Fruit fly (Drosophila melanogaster) whole organism, embryonic: Measurements from ENCODE around the gene Hph.

Experiments
- ATbp ChIP-seq: fragments of 200-800 bp; sonication (Bioruptor generic); optimal IDR thresholded peaks from 2 replicates; lab custom pipeline; 2017; ENCODE audit warnings: missing biosample characterization, mild to moderate bottlenecking, missing genetic modification characterization, missing genetic modification reagents
- CG10959 ChIP-seq: fragments of 200-800 bp; sonication (Bioruptor generic); IDR thresholded peaks from 2 replicates; pipeline ENCODE4 v1.3.6; 2022; ENCODE audit warnings: missing biosample characterization, missing genetic modification characterization
- CG11085 ChIP-seq: fragments of 200-800 bp; sonication (Bioruptor generic); IDR thresholded peaks from 2 replicates; pipeline ENCODE4 v1.3.6; 2022; ENCODE audit warnings: missing biosample characterization, missing genetic modification characterization
- CG11696 ChIP-seq: fragments of 200-800 bp; sonication (Bioruptor generic); IDR thresholded peaks from 2 replicates; pipeline ENCODE4 v1.3.6; 2022; ENCODE audit warnings: missing biosample characterization, missing genetic modification characterization
- CG12391 ChIP-seq: fragments of 200-800 bp; sonication (Bioruptor generic); optimal IDR thresholded peaks from 3 replicates; lab custom pipeline; 2018; ENCODE audit warnings: missing biosample characterization, mild to moderate bottlenecking, missing genetic modification characterization, moderate library complexity
- CG12659 ChIP-seq: fragments of 200-800 bp; sonication (Bioruptor generic); optimal IDR thresholded peaks from 3 replicates; lab custom pipeline; 2017; ENCODE audit warnings: mild to moderate bottlenecking, missing biosample characterization, missing genetic modification reagents, missing genetic modification characterization
- CG13624 ChIP-seq: fragments of 200-800 bp; sonication (Bioruptor generic); optimal IDR thresholded peaks from 2 replicates; lab custom pipeline; 2016; ENCODE audit warnings: missing biosample characterization, missing genetic modification characterization
- CG15514 ChIP-seq: fragments of 200-800 bp; sonication (Bioruptor generic); optimal IDR thresholded peaks from 3 replicates; lab custom pipeline; 2017; ENCODE audit warnings: missing biosample characterization, missing genetic modification characterization, mild to moderate bottlenecking, moderate library complexity, missing genetic modification reagents
- CG15696 ChIP-seq: fragments of 200-800 bp; sonication (Bioruptor generic); optimal IDR thresholded peaks from 2 replicates; lab custom pipeline; 2019; ENCODE audit warnings: missing biosample characterization, mild to moderate bottlenecking, missing genetic modification characterization, moderate library complexity
- CG2875 ChIP-seq: fragments of 200-800 bp; sonication (Bioruptor generic); optimal IDR thresholded peaks from 2 replicates; lab custom pipeline; 2017; ENCODE audit warnings: missing biosample characterization, mild to moderate bottlenecking, missing genetic modification characterization, missing genetic modification reagents
- CG32532 ChIP-seq: fragments of 200-800 bp; sonication (Bioruptor generic); IDR thresholded peaks from 2 replicates; pipeline ENCODE4 v1.3.6; 2022; ENCODE audit warnings: missing biosample characterization, missing genetic modification characterization
- CG3281 ChIP-seq: fragments of 200-800 bp; sonication (Bioruptor generic); optimal IDR thresholded peaks from 3 replicates; lab custom pipeline; 2017; ENCODE audit warnings: missing biosample characterization, mild to moderate bottlenecking, missing genetic modification characterization
- CG6272 ChIP-seq: fragments of 200-800 bp; sonication (Bioruptor generic); IDR thresholded peaks from 2 replicates; pipeline ENCODE4 v1.3.6; 2022; ENCODE audit warnings: missing biosample characterization, missing genetic modification characterization
- CG7928 ChIP-seq: fragments of 200-800 bp; sonication (Bioruptor generic); optimal IDR thresholded peaks from 2 replicates; lab custom pipeline; 2017; ENCODE audit warnings: missing biosample characterization, mild to moderate bottlenecking, missing genetic modification characterization
- CG9215 ChIP-seq: fragments of 200-800 bp; sonication (Bioruptor generic); IDR thresholded peaks from 2 replicates; pipeline ENCODE4 v1.3.6; 2022; ENCODE audit warnings: missing biosample characterization, missing genetic modification characterization
- CG9932 ChIP-seq: fragments of 200-800 bp; sonication (Bioruptor generic); IDR thresholded peaks from 2 replicates; pipeline ENCODE4 v1.3.6; 2022; ENCODE audit warnings: missing biosample characterization, missing genetic modification characterization
- Dref ChIP-seq: fragments of 200-800 bp; sonication (Bioruptor generic); IDR thresholded peaks from 2 replicates; pipeline ENCODE4 v1.3.6; 2022; ENCODE audit warnings: missing biosample characterization, missing genetic modification characterization
- E2f1 ChIP-seq: fragments of 200-800 bp; sonication (Bioruptor generic); IDR thresholded peaks from 2 replicates; pipeline ENCODE4 v1.3.6; 2022; ENCODE audit warnings: missing biosample characterization, missing genetic modification characterization
- ERR ChIP-seq: fragments of 200-800 bp; sonication (Bioruptor generic); optimal IDR thresholded peaks from 2 replicates; lab custom pipeline; 2016; ENCODE audit warnings: missing biosample characterization, missing genetic modification characterization
- Ets65A ChIP-seq: fragments of 200-800 bp; sonication (Bioruptor generic); peaks from one replicate; lab custom pipeline; 2016; ENCODE audit warnings: missing biosample characterization, missing genetic modification characterization
- GATAe ChIP-seq: fragments of 200-800 bp; sonication (Bioruptor generic); conservative IDR thresholded peaks from 2 replicates; pipeline ENCODE4 v1.3.6; 2022; ENCODE audit warnings: missing biosample characterization, missing genetic modification characterization
- H15 ChIP-seq: fragments of 200-800 bp; sonication (Bioruptor generic); IDR thresholded peaks from 3 replicates; pipeline ENCODE4 v1.3.6; 2022; ENCODE audit warnings: missing biosample characterization, missing genetic modification characterization
- HLH4C ChIP-seq: fragments of 200-800 bp; sonication (Bioruptor generic); IDR thresholded peaks from 3 replicates; pipeline ENCODE4 v1.3.6; 2022; ENCODE audit warnings: missing biosample characterization, missing genetic modification characterization; ENCODE audit not compliant: partially characterized antibody
- MESR4 ChIP-seq: fragments of 200-800 bp; sonication (Bioruptor generic); optimal IDR thresholded peaks from 2 replicates; lab custom pipeline; 2018; ENCODE audit warnings: missing biosample characterization, mild to moderate bottlenecking, missing genetic modification characterization, moderate library complexity
- MTF-1 ChIP-seq: fragments of 200-800 bp; sonication (Bioruptor generic); optimal IDR thresholded peaks from 2 replicates; lab custom pipeline; 2018; ENCODE audit warnings: missing biosample characterization, mild to moderate bottlenecking, missing genetic modification characterization, borderline replicate concordance
- Mad ChIP-seq: fragments of 200-800 bp; sonication (Bioruptor generic); optimal IDR thresholded peaks from 2 replicates; lab custom pipeline; 2016; ENCODE audit warnings: missing biosample characterization, missing genetic modification characterization
- Mrtf ChIP-seq: fragments of 200-800 bp; sonication (Bioruptor generic); IDR thresholded peaks from 3 replicates; pipeline ENCODE4 v1.3.6; 2022; ENCODE audit warnings: missing biosample characterization, missing genetic modification characterization
- Rx ChIP-seq: fragments of 200-800 bp; sonication (Bioruptor generic); IDR thresholded peaks from 2 replicates; pipeline ENCODE4 v1.3.6; 2022; ENCODE audit warnings: missing biosample characterization, missing genetic modification characterization
- Sin3A ChIP-seq: fragments of >200 bp; optimal IDR thresholded peaks from 2 replicates; lab custom pipeline; 2018
- Six4 ChIP-seq: fragments of 200-800 bp; sonication (Bioruptor generic); optimal IDR thresholded peaks from 2 replicates; lab custom pipeline; 2016; ENCODE audit warnings: missing biosample characterization, missing genetic modification characterization
- Sry-β ChIP-seq: fragments of 200-800 bp; sonication (Bioruptor generic); optimal IDR thresholded peaks from 2 replicates; lab custom pipeline; 2018; ENCODE audit warnings: missing biosample characterization, mild to moderate bottlenecking, missing genetic modification characterization, moderate library complexity
- Sry-δ ChIP-seq: fragments of 200-800 bp; sonication (Bioruptor generic); optimal IDR thresholded peaks from 2 replicates; lab custom pipeline; 2016; ENCODE audit warnings: missing biosample characterization, missing genetic modification characterization
- Trl ChIP-seq, 3 experiments: fragments of >200 bp in 2 of 3; fragments of 200-800 bp in 1 of 3; sonication (Bioruptor generic) in 1 of 3; optimal IDR thresholded peaks; 2 replicates in 1 of 3; 3 replicates in 2 of 3; lab custom pipeline; 2016 to 2017; ENCODE audit warnings: missing biosample characterization in 1 of 3, missing genetic modification characterization in 1 of 3
- Xrp1 ChIP-seq: fragments of 200-800 bp; sonication (Bioruptor generic); IDR thresholded peaks from 2 replicates; pipeline ENCODE4 v1.3.6; 2022; ENCODE audit warnings: missing biosample characterization, missing genetic modification characterization
- ac ChIP-seq: fragments of 200-800 bp; sonication (Bioruptor generic); optimal IDR thresholded peaks from 3 replicates; lab custom pipeline; 2017; ENCODE audit warnings: missing biosample characterization, mild to moderate bottlenecking, missing genetic modification characterization
- bab2 ChIP-seq: fragments of 200-800 bp; sonication (Bioruptor generic); optimal IDR thresholded peaks from 2 replicates; lab custom pipeline; 2016; ENCODE audit warnings: missing biosample characterization, missing genetic modification characterization
- br ChIP-seq: fragments of >200 bp; optimal IDR thresholded peaks from 2 replicates; lab custom pipeline; 2017
- bsh ChIP-seq, 2 experiments: fragments of 200-800 bp; sonication (Bioruptor generic); optimal IDR thresholded peaks; 2 replicates each; lab custom pipeline; 2017 to 2018; ENCODE audit warnings: mild to moderate bottlenecking in 2 of 2, missing biosample characterization in 2 of 2, missing genetic modification characterization in 2 of 2, moderate library complexity in 1 of 2
- dmrt99B ChIP-seq: fragments of 200-800 bp; sonication (Bioruptor generic); optimal IDR thresholded peaks from 2 replicates; lab custom pipeline; 2018; ENCODE audit warnings: missing biosample characterization, mild to moderate bottlenecking, missing genetic modification characterization, moderate library complexity
- emc ChIP-seq: fragments of 200-800 bp; sonication (Bioruptor generic); optimal IDR thresholded peaks from 2 replicates; lab custom pipeline; 2016; ENCODE audit warnings: missing biosample characterization, missing genetic modification characterization
- ham ChIP-seq: fragments of 200-800 bp; sonication (Bioruptor generic); IDR thresholded peaks from 2 replicates; pipeline ENCODE4 v1.3.6; 2022; ENCODE audit warnings: missing biosample characterization, missing genetic modification characterization
- ken ChIP-seq: fragments of 200-800 bp; sonication (Bioruptor generic); IDR thresholded peaks from 3 replicates; pipeline ENCODE4 v1.3.6; 2022; ENCODE audit warnings: missing biosample characterization, missing genetic modification characterization
- mld ChIP-seq: fragments of 200-800 bp; sonication (Bioruptor generic); IDR thresholded peaks from 3 replicates; pipeline ENCODE4 v1.3.6; 2022; ENCODE audit warnings: missing biosample characterization, missing genetic modification characterization; ENCODE audit not compliant: partially characterized antibody
- oc ChIP-seq: fragments of 200-800 bp; sonication (Bioruptor generic); optimal IDR thresholded peaks from 2 replicates; lab custom pipeline; 2018; ENCODE audit warnings: missing biosample characterization, mild to moderate bottlenecking, missing genetic modification characterization, moderate library complexity
- org-1 ChIP-seq: fragments of 200-800 bp; sonication (Bioruptor generic); optimal IDR thresholded peaks from 2 replicates; lab custom pipeline; 2017; ENCODE audit warnings: missing biosample characterization, missing genetic modification characterization
- rib ChIP-seq: fragments of 200-800 bp; sonication (Bioruptor generic); IDR thresholded peaks from 2 replicates; pipeline ENCODE4 v1.3.6; 2022; ENCODE audit warnings: missing biosample characterization, missing genetic modification characterization
- ro ChIP-seq: fragments of 200-800 bp; sonication (Bioruptor generic); IDR thresholded peaks from 2 replicates; pipeline ENCODE4 v1.3.6; 2022; ENCODE audit warnings: missing biosample characterization, missing genetic modification characterization
- sc ChIP-seq, 3 experiments: fragments of >200 bp in 2 of 3; fragments of 200-800 bp in 1 of 3; sonication (Bioruptor generic) in 1 of 3; optimal IDR thresholded peaks; 2 replicates in 2 of 3; 3 replicates in 1 of 3; lab custom pipeline; 2017; ENCODE audit warnings: mild to moderate bottlenecking in 1 of 3, missing biosample characterization in 1 of 3, missing genetic modification characterization in 1 of 3, missing genetic modification reagents in 1 of 3
- stwl ChIP-seq: fragments of 200-800 bp; sonication (Bioruptor generic); optimal IDR thresholded peaks from 3 replicates; lab custom pipeline; 2018; ENCODE audit warnings: missing biosample characterization, mild to moderate bottlenecking, missing genetic modification characterization, moderate library complexity
- tna ChIP-seq: fragments of 200-800 bp; sonication (Bioruptor generic); IDR thresholded peaks from 2 replicates; pipeline ENCODE4 v1.3.6; 2022; ENCODE audit warnings: missing biosample characterization, missing genetic modification characterization; ENCODE audit not compliant: partially characterized antibody
- zen ChIP-seq: fragments of 200-800 bp; sonication (Bioruptor generic); optimal IDR thresholded peaks from 3 replicates; lab custom pipeline; 2018; ENCODE audit warnings: missing biosample characterization, mild to moderate bottlenecking, missing genetic modification characterization, moderate library complexity

Hph gene

dm6 chr3R:5217278-5217714 is 39.5 kb upstream of the Hph start, which contains the start of gene cno (continued):
- TF ChIP-seq MTF-1 (no peak), Rx (GFP tag; lab: Robert Waterston, UW) (no peak), Sry-β (no peak), Dref (GFP tag; lab: Robert Waterston, UW) (peak; percentile 45), CG12659 (GFP tag; lab: Kevin White, UChicago) (peak; percentile 54), CG13624 (peak; percentile 44), Six4 (no peak), ATbp (GFP tag; lab: Kevin White, UChicago) (no peak), HLH4C (GFP tag; lab: Robert Waterston, UW) (no peak), CG11696 (GFP tag; lab: Robert Waterston, UW) (no peak), oc (tag; lab: Kevin White, UChicago) (no peak), CG2875 (GFP tag; lab: Kevin White, UChicago) (no peak), rib (GFP tag; lab: Robert Waterston, UW) (peak; percentile 82), ken (no peak), Ets65A (GFP tag; lab: Kevin White, UChicago) (peak; percentile 91), stwl (tag; lab: Kevin White, UChicago) (peak; percentile 42), ac (GFP tag; lab: Kevin White, UChicago) (no peak), CG15514 (peak; percentile 72), zen (tag; lab: Kevin White, UChicago) (peak; percentile 6), CG12391 (tag; lab: Kevin White, UChicago) (no peak), ham (no peak), MESR4 (peak; percentile 65), ro (no peak), Xrp1 (GFP tag; lab: Robert Waterston, UW) (no peak), E2f1 (GFP tag; lab: Robert Waterston, UW) (no peak), CG32532 (GFP tag; lab: Robert Waterston, UW) (0 out of 2 replicates have a peak, but pooled peaks have one; percentile 29), CG11085 (GFP tag; lab: Robert Waterston, UW) (no peak), GATAe (GFP tag; lab: Robert Waterston, UW) (no peak), CG6272 (no peak), Mad (peak; percentile 9), CG9215 (GFP tag; lab: Robert Waterston, UW) (no peak), sc (optimal IDR thresholded peaks at IDR 0.05; lab: Kevin White, UChicago) (no peak), sc (GFP tag; optimal IDR thresholded peaks at IDR 0.05; lab: Kevin White, UChicago) (no peak), tna (GFP tag; lab: Robert Waterston, UW) (no peak), CG15696 (peak; percentile 2), CG3281 (GFP tag; lab: Kevin White, UChicago) (no peak), emc (GFP tag; lab: Kevin White, UChicago) (no peak), Sin3A (lab: Kevin White, UChicago) (peak; percentile 15), bab2 (GFP tag; lab: Kevin White, UChicago) (no peak), mld (GFP tag; lab: Robert Waterston, UW) (no peak), br (lab: Kevin White, UChicago) (no peak), CG10959 (GFP tag; lab: Robert Waterston, UW) (no peak), CG7928 (no peak), ERR (GFP tag; lab: Kevin White, UChicago) (no peak), Trl (optimal IDR thresholded peaks at IDR 0.05; lab: Kevin White, UChicago) (no peak), Trl (GFP tag; optimal IDR thresholded peaks at IDR 0.05; lab: Kevin White, UChicago) (no peak), CG9932 (GFP tag; lab: Robert Waterston, UW) (peak; percentile 32; the same call in 1 of the 2 replicates), dmrt99B (tag; lab: Kevin White, UChicago) (no peak), Mrtf (GFP tag; lab: Robert Waterston, UW) (no peak), org-1 (GFP tag; lab: Kevin White, UChicago) (no peak), bsh (GFP tag; optimal IDR thresholded peaks at IDR 0.05; lab: Kevin White, UChicago) (peak; percentile 4 to 19), Sry-δ (GFP tag; lab: Kevin White, UChicago) (peak; percentile 52), H15 (GFP tag; lab: Robert Waterston, UW) (no peak)
